Worm (Caenorhabditis elegans): Measurements from ENCODE around the gene Y42H9B.3.

Y42H9B.3 gene

DNA sequence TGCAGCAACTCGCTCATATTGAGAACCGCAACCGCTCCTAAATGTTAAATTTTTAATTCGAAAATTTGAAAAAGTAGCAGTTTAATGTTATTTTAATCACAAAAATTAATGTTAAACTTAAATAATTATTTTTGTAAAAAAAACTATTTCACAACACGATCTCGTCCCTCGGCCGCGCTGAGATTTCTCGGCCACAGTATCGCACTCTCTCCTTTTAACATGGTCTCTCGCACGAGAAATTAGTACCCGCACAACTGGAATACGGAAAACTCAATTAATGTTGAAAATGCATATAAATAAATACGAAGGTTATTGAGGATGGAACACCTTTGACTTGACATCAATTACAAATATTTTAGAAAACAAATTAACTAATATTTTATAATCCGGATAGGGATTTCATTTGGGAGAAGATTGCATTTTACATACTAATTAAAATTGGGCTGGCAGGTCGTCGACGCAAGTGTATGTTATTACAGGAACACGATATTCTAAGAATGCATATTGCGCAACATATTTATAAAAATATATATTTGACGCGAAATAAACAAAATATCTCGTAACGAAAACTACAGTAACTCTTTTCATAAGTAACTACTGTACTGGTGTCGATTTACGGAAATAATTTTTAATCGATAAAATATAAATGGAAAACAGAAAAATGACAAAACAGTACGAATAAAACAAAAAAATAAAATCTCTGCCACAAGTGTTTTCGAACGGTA is 7.7 kb upstream of the Y42H9B.3 start, which contains the start of gene dnc-4 (continued):
- TF ChIP-seq pros-1 (tag; optimal IDR thresholded peaks at IDR 0.05) (no peak), pqm-1 (tag; optimal IDR thresholded peaks at IDR 0.05) (no peak), hlh-30 (tag; optimal IDR thresholded peaks at IDR 0.05; ENCODE audit: insufficient read depth) (no peak), ceh-34 (tag; optimal IDR thresholded peaks at IDR 0.05) (no peak), pag-3 (tag; optimal IDR thresholded peaks at IDR 0.05; ENCODE audit: borderline replicate concordance) (no peak), tbx-7 (tag; optimal IDR thresholded peaks at IDR 0.05) (no peak), pax-1 (tag; optimal IDR thresholded peaks at IDR 0.05) (no peak), hlh-15 (tag; optimal IDR thresholded peaks at IDR 0.05) (no peak), mec-3 (tag; optimal IDR thresholded peaks at IDR 0.05; ENCODE audit: borderline replicate concordance) (no peak), K02D7.2 (tag; optimal IDR thresholded peaks at IDR 0.05) (no peak), syd-9 (tag; optimal IDR thresholded peaks at IDR 0.05) (no peak), sox-2 (GFP tag; IDR thresholded peaks at IDR 0.05) (no peak), ref-2 (tag; optimal IDR thresholded peaks at IDR 0.05) (no peak), rnt-1 (tag; optimal IDR thresholded peaks at IDR 0.05) (no peak), hlh-6 (tag; optimal IDR thresholded peaks at IDR 0.05) (no peak), unc-42 (tag; optimal IDR thresholded peaks at IDR 0.05) (peak; percentile 32), ceh-45 (GFP tag; IDR thresholded peaks at IDR 0.05) (no peak), npax-4 (tag; optimal IDR thresholded peaks at IDR 0.05) (no peak), K09A11.1 (tag; optimal IDR thresholded peaks at IDR 0.05; ENCODE audit: insufficient read depth) (no peak), ceh-31 (tag; optimal IDR thresholded peaks at IDR 0.05) (peak; percentile 63), zip-5 (tag; optimal IDR thresholded peaks at IDR 0.05) (no peak), sdc-2 (tag; optimal IDR thresholded peaks at IDR 0.05) (no peak), pha-2 (tag; optimal IDR thresholded peaks at IDR 0.05) (no peak), fax-1 (tag; optimal IDR thresholded peaks at IDR 0.05) (peak; percentile 14), ceh-24 (tag; optimal IDR thresholded peaks at IDR 0.05) (no peak)

DNA sequence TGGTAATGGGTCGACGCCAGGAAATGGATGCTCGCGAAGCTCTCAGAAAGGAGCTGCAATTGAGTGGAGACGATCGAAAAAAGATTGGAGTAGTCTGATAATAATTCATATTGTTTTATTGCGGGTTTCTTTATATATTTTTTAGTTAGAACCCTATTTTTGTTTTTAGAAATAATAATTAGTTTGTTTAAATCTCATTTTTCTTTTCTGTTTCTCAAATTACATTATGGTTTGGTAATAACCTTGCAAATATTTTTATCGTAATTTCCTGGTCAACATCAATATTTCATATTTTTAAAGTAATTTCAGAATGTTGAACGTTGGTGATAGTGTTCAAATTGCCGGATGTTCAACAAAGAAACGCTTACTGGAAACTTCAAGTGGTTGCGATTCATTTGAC is 4.5 kb upstream of the Y42H9B.3 start, which contains the start of gene elpc-4:
Gene elpc-4 (plus strand): TSS at position 301 of the 400 bp plus-strand sequence.
- no peak for TF ChIP-seq pha-4 (tag; optimal IDR thresholded peaks at IDR 0.05)
- no peak for TF ChIP-seq npax-4 (tag; optimal IDR thresholded peaks at IDR 0.05)
- TF ChIP-seq dve-1 (tag; optimal IDR thresholded peaks at IDR 0.05), result no peak
- TF ChIP-seq fax-1 (tag; optimal IDR thresholded peaks at IDR 0.05), result no peak
- TF ChIP-seq dmd-4 (tag; optimal IDR thresholded peaks at IDR 0.05; ENCODE audit: borderline replicate concordance), result no peak
- no peak for TF ChIP-seq ceh-6 (GFP tag; optimal IDR thresholded peaks at IDR 0.05)
- TF ChIP-seq hlh-30 (tag; optimal IDR thresholded peaks at IDR 0.05; ENCODE audit: insufficient read depth), result no peak
- TF ChIP-seq hlh-8 (tag; optimal IDR thresholded peaks at IDR 0.05), result no peak
- no peak for TF ChIP-seq hlh-13 (GFP tag; optimal IDR thresholded peaks at IDR 0.05)
- TF ChIP-seq sdc-2 (tag; optimal IDR thresholded peaks at IDR 0.05), result no peak
- TF ChIP-seq odd-2 (tag; optimal IDR thresholded peaks at IDR 0.05), result no peak
- TF ChIP-seq ceh-31 (tag; optimal IDR thresholded peaks at IDR 0.05), result no peak
- TF ChIP-seq ceh-9 (tag; optimal IDR thresholded peaks at IDR 0.05), result no peak

- peak; percentile 6 for TF ChIP-seq pha-2 (tag; optimal IDR thresholded peaks at IDR 0.05)
- peak; percentile 67 for TF ChIP-seq unc-3 (GFP tag; conservative IDR thresholded peaks at IDR 0.05)
- TF ChIP-seq unc-3 (tag; optimal IDR thresholded peaks at IDR 0.05), result peak; percentile 3
- peak; percentile 88 for TF ChIP-seq hlh-8 (tag; optimal IDR thresholded peaks at IDR 0.05)
- peak; percentile 80 for TF ChIP-seq tbx-7 (tag; optimal IDR thresholded peaks at IDR 0.05)
- peak; percentile 64 for TF ChIP-seq hlh-6 (tag; optimal IDR thresholded peaks at IDR 0.05)
- TF ChIP-seq ceh-34 (tag; optimal IDR thresholded peaks at IDR 0.05), result peak; percentile 74
- TF ChIP-seq hlh-13 (GFP tag; optimal IDR thresholded peaks at IDR 0.05), result peak; percentile 31
- TF ChIP-seq dmd-4 (tag; optimal IDR thresholded peaks at IDR 0.05; ENCODE audit: borderline replicate concordance), result peak; percentile 76
- TF ChIP-seq sox-2 (GFP tag; IDR thresholded peaks at IDR 0.05), result 0 out of 2 replicates have a peak, but pooled peaks have one; percentile 11
- TF ChIP-seq zip-5 (tag; optimal IDR thresholded peaks at IDR 0.05), result peak; percentile 76
- peak; percentile 43 for TF ChIP-seq ahr-1 (tag; optimal IDR thresholded peaks at IDR 0.05)
- peak; percentile 90 for TF ChIP-seq lim-6 (tag; optimal IDR thresholded peaks at IDR 0.05)
- TF ChIP-seq ceh-19 (GFP tag; optimal IDR thresholded peaks at IDR 0.05), result peak; percentile 70
- TF ChIP-seq unc-42 (tag; optimal IDR thresholded peaks at IDR 0.05), result peak; percentile 81
- peak; percentile 87 for TF ChIP-seq ets-4 (tag; optimal IDR thresholded peaks at IDR 0.05)
- TF ChIP-seq mec-3 (tag; optimal IDR thresholded peaks at IDR 0.05; ENCODE audit: borderline replicate concordance), result peak; percentile 93
- TF ChIP-seq pag-3 (tag; optimal IDR thresholded peaks at IDR 0.05; ENCODE audit: borderline replicate concordance), result peak; percentile 82
- peak; percentile 56 for TF ChIP-seq elt-2 (tag; optimal IDR thresholded peaks at IDR 0.05)
- peak; percentile 4 for TF ChIP-seq madf-2 (tag; optimal IDR thresholded peaks at IDR 0.05)
- peak; percentile 96 for TF ChIP-seq ceh-14 (tag; optimal IDR thresholded peaks at IDR 0.05)
- TF ChIP-seq pqm-1 (tag; optimal IDR thresholded peaks at IDR 0.05), result peak; percentile 66
- peak; percentile 91 for TF ChIP-seq C08G9.2 (tag; optimal IDR thresholded peaks at IDR 0.05)
- TF ChIP-seq rnt-1 (tag; optimal IDR thresholded peaks at IDR 0.05), result peak; percentile 85
- peak; percentile 40 for TF ChIP-seq syd-9 (tag; optimal IDR thresholded peaks at IDR 0.05)
- peak; percentile 59; the same call in 1 of the 2 replicates for TF ChIP-seq ceh-45 (GFP tag; IDR thresholded peaks at IDR 0.05)
- peak; percentile 95 for TF ChIP-seq tbx-2 (tag; optimal IDR thresholded peaks at IDR 0.05)
Measured at ce11 chrIV:8015726-8016312, 3.6 kb upstream of the Y42H9B.3 start, which contains the start of gene C26B2.7. Gene C26B2.7, plus strand, starts transcription at chrIV:8016274.
